Worm (Caenorhabditis elegans): ENCODE data around the gene srt-74.

Gene srt-74

ce11 chrV:14317621-14318020 lies 35.5 kb upstream of the srt-74 start:
- TF ChIP-seq ceh-19 (GFP tag; optimal IDR thresholded peaks at IDR 0.05): no peak
- TF ChIP-seq dve-1 (tag; optimal IDR thresholded peaks at IDR 0.05): no peak
- no peak for TF ChIP-seq zip-5 (tag; optimal IDR thresholded peaks at IDR 0.05)

ce11 chrV:14317204-14317603 lies 35.1 kb upstream of the srt-74 start:
- no peak for TF ChIP-seq elt-2 (tag; optimal IDR thresholded peaks at IDR 0.05)
- TF ChIP-seq ceh-18 (tag; optimal IDR thresholded peaks at IDR 0.05): no peak
- no peak for TF ChIP-seq pros-1 (tag; optimal IDR thresholded peaks at IDR 0.05)
- TF ChIP-seq elt-4 (tag; optimal IDR thresholded peaks at IDR 0.05): no peak
- TF ChIP-seq ets-4 (tag; optimal IDR thresholded peaks at IDR 0.05): no peak
- no peak for TF ChIP-seq pqm-1 (tag; optimal IDR thresholded peaks at IDR 0.05)
- TF ChIP-seq sdc-2 (tag; optimal IDR thresholded peaks at IDR 0.05): no peak
- TF ChIP-seq che-1 (tag; optimal IDR thresholded peaks at IDR 0.05): no peak
- no peak for TF ChIP-seq fkh-10 (GFP tag; optimal IDR thresholded peaks at IDR 0.05)
- no peak for TF ChIP-seq nfya-1 (tag; optimal IDR thresholded peaks at IDR 0.05)
- TF ChIP-seq pat-9 (tag; optimal IDR thresholded peaks at IDR 0.05): no peak
- no peak for TF ChIP-seq fkh-6 (tag; optimal IDR thresholded peaks at IDR 0.05)
- TF ChIP-seq pha-2 (tag; optimal IDR thresholded peaks at IDR 0.05): no peak
- TF ChIP-seq ztf-16 (tag; optimal IDR thresholded peaks at IDR 0.05): no peak

ce11 chrV:14316525-14316924 lies 34.4 kb upstream of the srt-74 start, which contains the start of gene F47B8.2:
Gene F47B8.2 (minus strand): TSS chrV:14316625.
- TF ChIP-seq ets-4 (tag; optimal IDR thresholded peaks at IDR 0.05) (no peak), elt-4 (tag; optimal IDR thresholded peaks at IDR 0.05) (no peak), ceh-34 (tag; optimal IDR thresholded peaks at IDR 0.05) (no peak), dmd-4 (tag; optimal IDR thresholded peaks at IDR 0.05; ENCODE audit: borderline replicate concordance) (no peak), T23F11.4 (GFP tag; optimal IDR thresholded peaks at IDR 0.05) (no peak), hlh-13 (GFP tag; optimal IDR thresholded peaks at IDR 0.05) (no peak), pha-4 (tag; optimal IDR thresholded peaks at IDR 0.05) (no peak), ceh-14 (tag; optimal IDR thresholded peaks at IDR 0.05) (no peak), fkh-10 (GFP tag; optimal IDR thresholded peaks at IDR 0.05) (no peak), sox-4 (tag; optimal IDR thresholded peaks at IDR 0.05) (no peak), nhr-232 (tag; optimal IDR thresholded peaks at IDR 0.05) (no peak), elt-2 (tag; optimal IDR thresholded peaks at IDR 0.05) (no peak), pat-9 (tag; optimal IDR thresholded peaks at IDR 0.05) (no peak), hlh-8 (tag; optimal IDR thresholded peaks at IDR 0.05) (no peak), pros-1 (tag; optimal IDR thresholded peaks at IDR 0.05) (no peak), dve-1 (tag; optimal IDR thresholded peaks at IDR 0.05) (no peak), unc-42 (tag; optimal IDR thresholded peaks at IDR 0.05) (no peak), K09A11.1 (tag; optimal IDR thresholded peaks at IDR 0.05; ENCODE audit: insufficient read depth) (no peak), ceh-6 (GFP tag; optimal IDR thresholded peaks at IDR 0.05) (no peak)

- TF ChIP-seq ceh-6 (GFP tag; optimal IDR thresholded peaks at IDR 0.05): no peak
- TF ChIP-seq Y22D7AL.16 (tag; optimal IDR thresholded peaks at IDR 0.05): no peak
- no peak for TF ChIP-seq lin-11 (tag; optimal IDR thresholded peaks at IDR 0.05)
- TF ChIP-seq sdc-2 (tag; optimal IDR thresholded peaks at IDR 0.05): no peak
- no peak for TF ChIP-seq pha-4 (tag; optimal IDR thresholded peaks at IDR 0.05)
- no peak for TF ChIP-seq hlh-6 (tag; optimal IDR thresholded peaks at IDR 0.05)
- no peak for TF ChIP-seq dve-1 (tag; optimal IDR thresholded peaks at IDR 0.05)
- TF ChIP-seq T23F11.4 (GFP tag; optimal IDR thresholded peaks at IDR 0.05): no peak
Measured at ce11 chrV:14314236-14314635, 32.1 kb upstream of the srt-74 start, which contains the start of gene F47B8.1. Gene F47B8.1 (minus strand): TSS chrV:14314336.

- TF ChIP-seq dve-1 (tag; optimal IDR thresholded peaks at IDR 0.05): no peak
- no peak for TF ChIP-seq hlh-13 (GFP tag; optimal IDR thresholded peaks at IDR 0.05)
- TF ChIP-seq unc-3 (GFP tag; conservative IDR thresholded peaks at IDR 0.05): no peak
- no peak for TF ChIP-seq unc-3 (tag; optimal IDR thresholded peaks at IDR 0.05)
Measured at ce11 chrV:14312695-14313094, 30.6 kb upstream of the srt-74 start, which contains the start of gene F14D7.8. Gene F14D7.8 (minus strand): TSS chrV:14312795.

All from whole organism, late embryonic.